Worm (Caenorhabditis elegans): ENCODE data around the gene elo-3.

elo-3 gene

ce11 chrIV:7222088-7222487 is 15.4 kb upstream of the elo-3 start:
- no peak for TF ChIP-seq him-1 (tag; optimal IDR thresholded peaks at IDR 0.05)
- TF ChIP-seq W03F9.2 (tag; optimal IDR thresholded peaks at IDR 0.05): no peak
- no peak for TF ChIP-seq dao-5 (tag; optimal IDR thresholded peaks at IDR 0.05)

- TF ChIP-seq him-1 (tag; optimal IDR thresholded peaks at IDR 0.05): no peak
These were observed 10.4 kb upstream of the elo-3 start, which contains the start of gene R13A1.10 for ce11 chrIV:7227072-7227471. Gene R13A1.10, minus strand, starts transcription at chrIV:7227172.

ce11 chrIV:7228208-7228607 is 9.3 kb upstream of the elo-3 start, which contains the start of gene D2024.5:
Gene D2024.5, minus strand, starts transcription at chrIV:7228308.
- TF ChIP-seq W03F9.2 (tag; optimal IDR thresholded peaks at IDR 0.05) (no peak), him-1 (tag; optimal IDR thresholded peaks at IDR 0.05) (no peak), dao-5 (tag; optimal IDR thresholded peaks at IDR 0.05) (no peak)

- peak; percentile 91 for TF ChIP-seq W03F9.2 (tag; optimal IDR thresholded peaks at IDR 0.05)
- no peak for TF ChIP-seq him-1 (tag; optimal IDR thresholded peaks at IDR 0.05)
These were observed 7.3 kb upstream of the elo-3 start, which contains the start of gene cap-1 for ce11 chrIV:7230198-7230597. Gene cap-1, minus strand, starts transcription at chrIV:7230223.

- TF ChIP-seq him-1 (tag; optimal IDR thresholded peaks at IDR 0.05): no peak
- TF ChIP-seq W03F9.2 (tag; optimal IDR thresholded peaks at IDR 0.05): no peak
- TF ChIP-seq dao-5 (tag; optimal IDR thresholded peaks at IDR 0.05): no peak
These were observed 6.6 kb upstream of the elo-3 start, which contains the start of gene D2024.4 for ce11 chrIV:7230935-7231334. Gene D2024.4, plus strand, starts transcription at chrIV:7231235.

ce11 chrIV:7233566-7234014 is 3.9 kb upstream of the elo-3 start:
- no peak for TF ChIP-seq dao-5 (tag; optimal IDR thresholded peaks at IDR 0.05)
- no peak for TF ChIP-seq him-1 (tag; optimal IDR thresholded peaks at IDR 0.05)
- TF ChIP-seq W03F9.2 (tag; optimal IDR thresholded peaks at IDR 0.05): no peak

ce11 chrIV:7234623-7235022 is 2.9 kb upstream of the elo-3 start:
- TF ChIP-seq W03F9.2 (tag; optimal IDR thresholded peaks at IDR 0.05) (no peak), dao-5 (tag; optimal IDR thresholded peaks at IDR 0.05) (no peak), him-1 (tag; optimal IDR thresholded peaks at IDR 0.05) (no peak)

- TF ChIP-seq W03F9.2 (tag; optimal IDR thresholded peaks at IDR 0.05) (no peak), him-1 (tag; optimal IDR thresholded peaks at IDR 0.05) (no peak), dao-5 (tag; optimal IDR thresholded peaks at IDR 0.05) (no peak)
These were observed 2.1 kb upstream of the elo-3 start for ce11 chrIV:7235382-7235917.

ce11 chrIV:7236248-7236772 is 1.2 kb upstream of the elo-3 start:
- TF ChIP-seq dao-5 (tag; optimal IDR thresholded peaks at IDR 0.05): no peak
- no peak for TF ChIP-seq him-1 (tag; optimal IDR thresholded peaks at IDR 0.05)
- TF ChIP-seq W03F9.2 (tag; optimal IDR thresholded peaks at IDR 0.05): no peak

ce11 chrIV:7240564-7240963 is 3.0 kb downstream of the elo-3 start:
- no peak for TF ChIP-seq him-1 (tag; optimal IDR thresholded peaks at IDR 0.05)
- no peak for TF ChIP-seq dao-5 (tag; optimal IDR thresholded peaks at IDR 0.05)
- TF ChIP-seq W03F9.2 (tag; optimal IDR thresholded peaks at IDR 0.05): no peak

ce11 chrIV:7242220-7242789 is 4.8 kb downstream of the elo-3 start, which contains the start of gene gstk-2:
Gene gstk-2, minus strand, starts transcription at chrIV:7242270.
- TF ChIP-seq dao-5 (tag; optimal IDR thresholded peaks at IDR 0.05) (no peak), W03F9.2 (tag; optimal IDR thresholded peaks at IDR 0.05) (no peak), him-1 (tag; optimal IDR thresholded peaks at IDR 0.05) (no peak)

- TF ChIP-seq W03F9.2 (tag; optimal IDR thresholded peaks at IDR 0.05) (no peak), dao-5 (tag; optimal IDR thresholded peaks at IDR 0.05) (no peak), him-1 (tag; optimal IDR thresholded peaks at IDR 0.05) (no peak)
These were observed 6.4 kb downstream of the elo-3 start, which contains the start of gene afmd-1 for ce11 chrIV:7243913-7244312. Gene afmd-1, plus strand, starts transcription at chrIV:7244228.

- no peak for TF ChIP-seq dao-5 (tag; optimal IDR thresholded peaks at IDR 0.05)
- no peak for TF ChIP-seq him-1 (tag; optimal IDR thresholded peaks at IDR 0.05)
- TF ChIP-seq W03F9.2 (tag; optimal IDR thresholded peaks at IDR 0.05): no peak
These were observed 8.1 kb downstream of the elo-3 start for ce11 chrIV:7245592-7245991.

ce11 chrIV:7246553-7246952 is 9.0 kb downstream of the elo-3 start, which contains the start of gene col-114:
Gene col-114, minus strand, starts transcription at chrIV:7246653.
- TF ChIP-seq W03F9.2 (tag; optimal IDR thresholded peaks at IDR 0.05): no peak
- no peak for TF ChIP-seq dao-5 (tag; optimal IDR thresholded peaks at IDR 0.05)
- TF ChIP-seq him-1 (tag; optimal IDR thresholded peaks at IDR 0.05): no peak

All from whole organism, L4/young adult.